Worm (Caenorhabditis elegans) whole organism, young adult: Measurements from ENCODE around the gene C04H5.1.

Experiments
- D2030.7 ChIP-seq: fragments of 200-800 bp; sonication (Bioruptor generic); IDR thresholded peaks from 2 replicates; pipeline ENCODE4 v1.3.6; 2022; ENCODE audit warnings: missing genetic modification reagents, missing genetic modification characterization, missing compliant biosample characterization
- hsf-1 ChIP-seq: fragments of 200-800 bp; sonication (Bioruptor generic); IDR thresholded peaks from 2 replicates; pipeline ENCODE4 v1.3.6; 2022; ENCODE audit warnings: missing genetic modification reagents, missing genetic modification characterization, missing compliant biosample characterization
- nhr-179 ChIP-seq: sonication (generic microtip); optimal IDR thresholded peaks from 2 replicates; lab custom pipeline; 2016; ENCODE audit warnings: mild to moderate bottlenecking, missing genetic modification characterization, missing compliant biosample characterization
- pha-4 ChIP-seq: fragments of 150-350 bp; sonication (generic microtip); optimal IDR thresholded peaks from 2 replicates; lab custom pipeline; 2014; ENCODE audit warnings: missing biosample characterization, missing genetic modification reagents, missing genetic modification characterization
- xnd-1 ChIP-seq: sonication (generic microtip); optimal IDR thresholded peaks from 2 replicates; lab custom pipeline; 2016; ENCODE audit warnings: missing genotype, missing genetic modification reagents, missing genetic modification characterization, missing compliant biosample characterization

DNA sequence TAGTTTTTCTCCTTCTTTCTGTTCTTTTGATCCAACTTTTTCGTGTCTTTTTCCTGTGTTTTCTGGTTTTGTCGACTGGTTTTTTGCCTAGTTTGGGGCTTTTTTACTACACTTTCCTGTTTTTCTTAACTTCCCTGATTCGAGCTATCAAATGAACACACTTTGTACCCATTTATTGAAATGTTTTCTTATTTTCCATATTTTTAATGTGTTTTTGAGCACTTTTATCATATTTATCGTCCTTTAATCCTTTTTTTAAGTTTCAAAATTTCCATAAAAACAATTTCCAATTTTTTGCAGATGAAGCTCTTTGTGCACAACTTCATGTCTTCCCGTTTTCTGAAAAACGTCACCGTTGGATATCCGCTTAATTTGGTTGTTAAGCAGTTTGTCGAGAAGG, at the start of gene C04H5.1:
- TF ChIP-seq hsf-1: no peak
- no peak for TF ChIP-seq nhr-179
- TF ChIP-seq xnd-1 (tag; lab: Kevin White, UChicago): no peak
- TF ChIP-seq pha-4 (tag; lab: Kevin White, UChicago): no peak
- no peak for TF ChIP-seq D2030.7 (GFP tag; lab: Robert Waterston, UW)
